Fruit fly (Drosophila melanogaster) whole organism, embryonic: ENCODE data around the gene RabX6.

Experiments used
- Aef1 ChIP-seq: fragments of 200-800 bp; sonication (Bioruptor generic); IDR thresholded peaks from 3 replicates; pipeline ENCODE4 v1.3.6; 2022; ENCODE audit warnings: missing biosample characterization, missing genetic modification characterization
- BtbVII ChIP-seq: fragments of 200-800 bp; sonication (Bioruptor generic); optimal IDR thresholded peaks from 3 replicates; lab custom pipeline; 2017; ENCODE audit warnings: missing biosample characterization, mild to moderate bottlenecking, missing genetic modification characterization
- CG11696 ChIP-seq: fragments of 200-800 bp; sonication (Bioruptor generic); IDR thresholded peaks from 2 replicates; pipeline ENCODE4 v1.3.6; 2022; ENCODE audit warnings: missing biosample characterization, missing genetic modification characterization
- CG15514 ChIP-seq: fragments of 200-800 bp; sonication (Bioruptor generic); optimal IDR thresholded peaks from 3 replicates; lab custom pipeline; 2017; ENCODE audit warnings: missing biosample characterization, missing genetic modification characterization, mild to moderate bottlenecking, moderate library complexity, missing genetic modification reagents
- CG17829 ChIP-seq: fragments of 200-800 bp; optimal IDR thresholded peaks from 2 replicates; lab custom pipeline; 2019; ENCODE audit warnings: missing biosample characterization, mild to moderate bottlenecking, missing genetic modification characterization, moderate library complexity
- CG2120 ChIP-seq: fragments of 200-800 bp; sonication (Bioruptor generic); optimal IDR thresholded peaks from 3 replicates; lab custom pipeline; 2016; ENCODE audit warnings: missing biosample characterization, missing genetic modification characterization
- CG32532 ChIP-seq: fragments of 200-800 bp; sonication (Bioruptor generic); IDR thresholded peaks from 2 replicates; pipeline ENCODE4 v1.3.6; 2022; ENCODE audit warnings: missing biosample characterization, missing genetic modification characterization
- CG33213 ChIP-seq: fragments of 200-800 bp; sonication (Bioruptor generic); optimal IDR thresholded peaks from 3 replicates; lab custom pipeline; 2016; ENCODE audit warnings: missing biosample characterization, missing genetic modification characterization
- CG34224 ChIP-seq: fragments of 200-800 bp; sonication (Bioruptor generic); IDR thresholded peaks from 3 replicates; pipeline ENCODE4 v1.3.6; 2022; ENCODE audit warnings: missing biosample characterization, missing genetic modification characterization; ENCODE audit not compliant: partially characterized antibody
- CG42726 ChIP-seq: fragments of 200-800 bp; sonication (Bioruptor generic); IDR thresholded peaks from 2 replicates; pipeline ENCODE4 v1.3.6; 2022; ENCODE audit warnings: missing biosample characterization, missing genetic modification characterization; ENCODE audit not compliant: partially characterized antibody
- CG4328 ChIP-seq: fragments of 200-800 bp; sonication (Bioruptor generic); optimal IDR thresholded peaks from 3 replicates; lab custom pipeline; 2017; ENCODE audit warnings: missing biosample characterization, missing genetic modification reagents, missing genetic modification characterization
- CG4707 ChIP-seq: fragments of 200-800 bp; sonication (Bioruptor generic); optimal IDR thresholded peaks from 2 replicates; lab custom pipeline; 2018; ENCODE audit warnings: missing biosample characterization, mild to moderate bottlenecking, missing genetic modification characterization, moderate library complexity
- CG6791 ChIP-seq: fragments of 200-800 bp; sonication (Bioruptor generic); IDR thresholded peaks from 3 replicates; pipeline ENCODE4 v1.3.6; 2022; ENCODE audit warnings: missing biosample characterization, missing genetic modification characterization; ENCODE audit not compliant: partially characterized antibody
- CG8478 ChIP-seq: fragments of >200 bp; optimal IDR thresholded peaks from 2 replicates; lab custom pipeline; 2018
- D ChIP-seq, 2 experiments: fragments of 200-800 bp in 1 of 2; fragments of >200 bp in 1 of 2; sonication (Bioruptor generic) in 1 of 2; optimal IDR thresholded peaks; 2 replicates in 1 of 2; 3 replicates in 1 of 2; lab custom pipeline; 2017; ENCODE audit warnings: mild to moderate bottlenecking in 1 of 2, missing biosample characterization in 1 of 2, missing genetic modification characterization in 1 of 2, missing genetic modification reagents in 1 of 2
- D19A ChIP-seq: fragments of 200-800 bp; optimal IDR thresholded peaks from 3 replicates; lab custom pipeline; 2019; ENCODE audit warnings: missing biosample characterization, mild to moderate bottlenecking, missing genetic modification characterization, moderate library complexity
- Dip3 ChIP-seq: fragments of 200-800 bp; sonication (Bioruptor generic); optimal IDR thresholded peaks from 3 replicates; lab custom pipeline; 2016; ENCODE audit warnings: missing biosample characterization, missing genetic modification characterization
- Dll ChIP-seq: fragments of 200-800 bp; sonication (Bioruptor generic); IDR thresholded peaks from 4 replicates; pipeline ENCODE4 v1.3.6; 2022; ENCODE audit warnings: missing biosample characterization, missing genetic modification characterization; ENCODE audit not compliant: partially characterized antibody
- Ets97D ChIP-seq: fragments of 200-800 bp; sonication (Bioruptor generic); optimal IDR thresholded peaks from 3 replicates; lab custom pipeline; 2016; ENCODE audit warnings: missing biosample characterization, missing genetic modification characterization
- Gsc ChIP-seq: fragments of 200-800 bp; sonication (Bioruptor generic); IDR thresholded peaks from 2 replicates; pipeline ENCODE4 v1.3.6; 2022; ENCODE audit warnings: missing biosample characterization, missing genetic modification characterization
- HLHmδ ChIP-seq: fragments of 200-800 bp; sonication (Bioruptor generic); optimal IDR thresholded peaks from 2 replicates; lab custom pipeline; 2018; ENCODE audit warnings: missing biosample characterization, mild to moderate bottlenecking, missing genetic modification characterization, moderate library complexity
- Hr78 ChIP-seq, 2 experiments: fragments of 200-800 bp in 1 of 2; fragments of >200 bp in 1 of 2; sonication (Bioruptor generic) in 1 of 2; optimal IDR thresholded peaks; 2 replicates each; lab custom pipeline; 2017 to 2019; ENCODE audit warnings: missing biosample characterization in 2 of 2, missing genetic modification characterization in 2 of 2, mild to moderate bottlenecking in 1 of 2, moderate library complexity in 1 of 2
- Jarid2 ChIP-seq: fragments of 200-800 bp; sonication (Bioruptor generic); optimal IDR thresholded peaks from 3 replicates; lab custom pipeline; 2017; ENCODE audit warnings: mild to moderate bottlenecking, missing biosample characterization, missing genetic modification reagents, missing genetic modification characterization
- Max ChIP-seq: fragments of 200-800 bp; sonication (Bioruptor generic); optimal IDR thresholded peaks from 2 replicates; lab custom pipeline; 2016; ENCODE audit warnings: missing biosample characterization, mild to moderate bottlenecking, missing genetic modification characterization
- NC2β ChIP-seq: fragments of 200-800 bp; sonication (Bioruptor generic); optimal IDR thresholded peaks from 2 replicates; lab custom pipeline; 2016; ENCODE audit warnings: missing biosample characterization, missing genetic modification characterization
- Nf-YB ChIP-seq: fragments of 200-800 bp; sonication (Bioruptor generic); optimal IDR thresholded peaks from 3 replicates; lab custom pipeline; 2019; ENCODE audit warnings: missing biosample characterization, mild to moderate bottlenecking, missing genetic modification characterization, moderate library complexity
- Pdp1 ChIP-seq, 2 experiments: fragments of 200-800 bp; sonication (Bioruptor generic); optimal IDR thresholded peaks; 3 replicates each; lab custom pipeline; 2016; ENCODE audit warnings: missing biosample characterization in 2 of 2, missing genetic modification characterization in 2 of 2, mild to moderate bottlenecking in 1 of 2, moderate library complexity in 1 of 2
- Rx ChIP-seq: fragments of 200-800 bp; sonication (Bioruptor generic); IDR thresholded peaks from 2 replicates; pipeline ENCODE4 v1.3.6; 2022; ENCODE audit warnings: missing biosample characterization, missing genetic modification characterization
- Xbp1 ChIP-seq: fragments of 200-800 bp; sonication (Bioruptor generic); optimal IDR thresholded peaks from 3 replicates; lab custom pipeline; 2016; ENCODE audit warnings: missing biosample characterization, mild to moderate bottlenecking, missing genetic modification characterization
- YL-1 ChIP-seq: fragments of 200-800 bp; sonication (Bioruptor generic); optimal IDR thresholded peaks from 3 replicates; lab custom pipeline; 2017; ENCODE audit warnings: missing biosample characterization, mild to moderate bottlenecking, missing genetic modification characterization
- bbx ChIP-seq: fragments of 200-800 bp; sonication (Bioruptor generic); IDR thresholded peaks from 2 replicates; pipeline ENCODE4 v1.3.6; 2022; ENCODE audit warnings: missing biosample characterization, missing genetic modification characterization; ENCODE audit not compliant: partially characterized antibody
- en ChIP-seq: fragments of 200-800 bp; sonication (Bioruptor generic); optimal IDR thresholded peaks from 2 replicates; lab custom pipeline; 2016; ENCODE audit warnings: missing biosample characterization, missing genetic modification characterization
- exex ChIP-seq: fragments of 200-800 bp; sonication (Bioruptor generic); optimal IDR thresholded peaks from 4 replicates; lab custom pipeline; 2018; ENCODE audit warnings: missing biosample characterization, mild to moderate bottlenecking, missing genetic modification characterization, moderate library complexity
- fd3F ChIP-seq: fragments of 200-800 bp; sonication (Bioruptor generic); optimal IDR thresholded peaks from 2 replicates; lab custom pipeline; 2018; ENCODE audit warnings: missing biosample characterization, mild to moderate bottlenecking, missing genetic modification characterization, moderate library complexity
- hb ChIP-seq: fragments of 200-800 bp; sonication (Bioruptor generic); IDR thresholded peaks from 3 replicates; pipeline ENCODE4 v1.3.6; 2022; ENCODE audit warnings: missing biosample characterization, missing genetic modification characterization; ENCODE audit not compliant: partially characterized antibody
- insv ChIP-seq, 2 experiments: fragments of 200-800 bp; sonication (Bioruptor generic); optimal IDR thresholded peaks; 3 replicates each; lab custom pipeline; 2016 to 2018; ENCODE audit warnings: missing biosample characterization in 2 of 2, missing genetic modification characterization in 2 of 2
- maf-S ChIP-seq: fragments of 200-800 bp; sonication (Bioruptor generic); optimal IDR thresholded peaks from 2 replicates; lab custom pipeline; 2016; ENCODE audit warnings: missing biosample characterization, missing genetic modification characterization
- nom ChIP-seq: fragments of 200-800 bp; sonication (Bioruptor generic); optimal IDR thresholded peaks from 2 replicates; lab custom pipeline; 2017; ENCODE audit warnings: missing biosample characterization, missing genetic modification characterization, mild to moderate bottlenecking, moderate library complexity, missing genetic modification reagents
- odd ChIP-seq: fragments of 200-800 bp; sonication (Bioruptor generic); optimal IDR thresholded peaks from 2 replicates; lab custom pipeline; 2017; ENCODE audit warnings: missing biosample characterization, mild to moderate bottlenecking, missing genetic modification characterization
- pb ChIP-seq: fragments of 200-800 bp; sonication (Bioruptor generic); optimal IDR thresholded peaks from 3 replicates; lab custom pipeline; 2016; ENCODE audit warnings: missing biosample characterization, missing genetic modification characterization
- salm ChIP-seq: fragments of 200-800 bp; sonication (Bioruptor generic); optimal IDR thresholded peaks from 2 replicates; lab custom pipeline; 2018; ENCODE audit warnings: missing biosample characterization, mild to moderate bottlenecking, missing genetic modification characterization
- sr ChIP-seq: fragments of 200-800 bp; sonication (Bioruptor generic); IDR thresholded peaks from 3 replicates; pipeline ENCODE4 v1.3.6; 2022; ENCODE audit warnings: missing biosample characterization, missing genetic modification characterization
- sug ChIP-seq: fragments of 200-800 bp; optimal IDR thresholded peaks from 2 replicates; lab custom pipeline; 2019; ENCODE audit warnings: missing biosample characterization, mild to moderate bottlenecking, missing genetic modification characterization, moderate library complexity
- trem ChIP-seq: fragments of 200-800 bp; optimal IDR thresholded peaks from 3 replicates; lab custom pipeline; 2019; ENCODE audit warnings: missing biosample characterization, mild to moderate bottlenecking, missing genetic modification characterization, moderate library complexity
- twi ChIP-seq: fragments of 200-800 bp; optimal IDR thresholded peaks from 2 replicates; lab custom pipeline; 2019; ENCODE audit warnings: missing biosample characterization, mild to moderate bottlenecking, missing genetic modification characterization, moderate library complexity
- vnd ChIP-seq: fragments of 200-800 bp; sonication (Bioruptor generic); IDR thresholded peaks from 3 replicates; pipeline ENCODE4 v1.3.6; 2022; ENCODE audit warnings: missing biosample characterization, missing genetic modification characterization; ENCODE audit not compliant: partially characterized antibody
- yki ChIP-seq: fragments of >200 bp; optimal IDR thresholded peaks from 3 replicates; lab custom pipeline; 2018
- zen2 ChIP-seq: fragments of 200-800 bp; sonication (Bioruptor generic); IDR thresholded peaks from 3 replicates; pipeline ENCODE4 v1.3.6; 2022; ENCODE audit warnings: missing biosample characterization, missing genetic modification characterization; ENCODE audit not compliant: partially characterized antibody

The RabX6 gene

DNA sequence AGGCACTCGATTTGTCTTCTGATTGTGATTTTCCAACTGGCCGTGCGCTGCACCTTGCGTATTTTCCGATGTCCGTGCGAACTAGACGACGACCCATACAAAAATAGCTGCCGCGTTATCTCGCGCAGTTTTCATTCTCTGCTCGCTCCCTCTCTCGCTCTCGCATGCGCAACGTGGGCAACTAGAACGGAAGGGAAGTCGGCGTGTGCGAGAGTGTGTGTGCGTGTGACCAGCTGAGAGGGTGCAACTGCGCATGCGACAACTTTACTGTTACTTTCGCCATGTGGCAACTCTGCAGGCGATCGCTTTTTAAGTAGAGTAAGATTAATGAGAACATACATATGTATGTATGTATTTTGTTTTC, 4.9 kb upstream of the RabX6 start, which contains the start of gene ebd1 (continued):
- TF ChIP-seq Nf-YB (GFP tag; lab: Kevin White, UChicago) (peak; percentile 8), CG8478 (peak; percentile 53), CG2120 (GFP tag; lab: Kevin White, UChicago) (no peak), nom (GFP tag; lab: Kevin White, UChicago) (peak; percentile 51), Hr78 (GFP tag; optimal IDR thresholded peaks at IDR 0.05; lab: Kevin White, UChicago) (peak in 1 of 2 experiments; percentile 79), YL-1 (GFP tag; lab: Kevin White, UChicago) (peak; percentile 70), CG4707 (GFP tag; lab: Kevin White, UChicago) (peak; percentile 29), Aef1 (GFP tag; lab: Robert Waterston, UW) (0 out of 3 replicates have a peak, but pooled peaks have one; percentile 4), BtbVII (peak; percentile 59), twi (tag; lab: Kevin White, UChicago) (peak; percentile 56), CG11696 (GFP tag; lab: Robert Waterston, UW) (no peak), maf-S (GFP tag; lab: Kevin White, UChicago) (no peak), en (GFP tag; lab: Kevin White, UChicago) (no peak), CG4328 (peak; percentile 4), fd3F (GFP tag; lab: Kevin White, UChicago) (no peak), pb (GFP tag; lab: Kevin White, UChicago) (no peak), Dip3 (no peak), hb (GFP tag; lab: Robert Waterston, UW) (no peak), trem (peak; percentile 39), NC2β (GFP tag; lab: Kevin White, UChicago) (no peak), D19A (peak; percentile 8), Rx (GFP tag; lab: Robert Waterston, UW) (no peak), Xbp1 (GFP tag; lab: Kevin White, UChicago) (no peak), insv (GFP tag; optimal IDR thresholded peaks at IDR 0.05; lab: Kevin White, UChicago) (peak in 1 of 2 experiments; percentile 68), CG34224 (GFP tag; lab: Robert Waterston, UW) (0 out of 3 replicates have a peak, but pooled peaks have one; percentile 16), HLHmδ (GFP tag; lab: Kevin White, UChicago) (peak; percentile 89), bbx (GFP tag; lab: Robert Waterston, UW) (0 out of 2 replicates have a peak, but pooled peaks have one; percentile 8), Jarid2 (peak; percentile 10), vnd (GFP tag; lab: Robert Waterston, UW) (no peak), Pdp1 (GFP tag; optimal IDR thresholded peaks at IDR 0.05; lab: Kevin White, UChicago) (peak in 1 of 2 experiments; percentile 60), CG33213 (GFP tag; lab: Kevin White, UChicago) (no peak), CG17829 (tag; lab: Kevin White, UChicago) (peak; percentile 38), Ets97D (peak; percentile 74), salm (no peak), CG32532 (GFP tag; lab: Robert Waterston, UW) (peak; percentile 6; the same call in 1 of the 2 replicates), CG42726 (0 out of 2 replicates have a peak, but pooled peaks have one; percentile 25), sr (0 out of 3 replicates have a peak, but pooled peaks have one; percentile 3), exex (peak; percentile 23), sug (tag; lab: Kevin White, UChicago) (peak; percentile 19), yki (lab: Kevin White, UChicago) (peak; percentile 8), zen2 (0 out of 3 replicates have a peak, but pooled peaks have one; percentile 6), CG6791 (GFP tag; lab: Robert Waterston, UW) (peak; percentile 36; the same call in 1 of the 3 replicates), Dll (GFP tag; lab: Robert Waterston, UW) (0 out of 4 replicates have a peak, but pooled peaks have one; percentile 44), CG15514 (GFP tag; lab: Kevin White, UChicago) (peak; percentile 23), D (optimal IDR thresholded peaks at IDR 0.05; lab: Kevin White, UChicago) (peak; percentile 65), D (GFP tag; optimal IDR thresholded peaks at IDR 0.05; lab: Kevin White, UChicago) (no peak), Gsc (GFP tag; lab: Robert Waterston, UW) (no peak), odd (GFP tag; lab: Kevin White, UChicago) (peak; percentile 47), Max (GFP tag; lab: Kevin White, UChicago) (peak; percentile 19)
